Fruit fly (Drosophila melanogaster) whole organism, embryonic: Measurements from ENCODE around the gene Rad9.

Source experiments
- CG10543 ChIP-seq: fragments of 200-800 bp; sonication (Bioruptor generic); optimal IDR thresholded peaks from 3 replicates; lab custom pipeline; 2017; ENCODE audit warnings: missing biosample characterization, mild to moderate bottlenecking, missing genetic modification characterization, moderate library complexity
- CG10979 ChIP-seq: fragments of 200-800 bp; sonication (Bioruptor generic); optimal IDR thresholded peaks from 2 replicates; lab custom pipeline; 2018; ENCODE audit warnings: missing biosample characterization, mild to moderate bottlenecking, missing genetic modification characterization, moderate library complexity
- CG11398 ChIP-seq: fragments of 200-800 bp; sonication (Bioruptor generic); optimal IDR thresholded peaks from 2 replicates; lab custom pipeline; 2016; ENCODE audit warnings: missing biosample characterization, missing genetic modification characterization
- CG12659 ChIP-seq: fragments of 200-800 bp; sonication (Bioruptor generic); optimal IDR thresholded peaks from 3 replicates; lab custom pipeline; 2017; ENCODE audit warnings: mild to moderate bottlenecking, missing biosample characterization, missing genetic modification reagents, missing genetic modification characterization
- CG12942 ChIP-seq: fragments of 200-800 bp; sonication (Bioruptor generic); optimal IDR thresholded peaks from 3 replicates; lab custom pipeline; 2016; ENCODE audit warnings: missing biosample characterization, missing genetic modification characterization
- CG15269 ChIP-seq: fragments of 200-800 bp; sonication (Bioruptor generic); optimal IDR thresholded peaks from 2 replicates; lab custom pipeline; 2018; ENCODE audit warnings: missing biosample characterization, mild to moderate bottlenecking, missing genetic modification characterization, moderate library complexity
- CG1647 ChIP-seq: fragments of 200-800 bp; sonication (Bioruptor generic); optimal IDR thresholded peaks from 3 replicates; lab custom pipeline; 2016; ENCODE audit warnings: missing biosample characterization, missing genetic modification characterization
- CG17328 ChIP-seq: fragments of 200-800 bp; sonication (Bioruptor generic); IDR thresholded peaks from 2 replicates; pipeline ENCODE4 v1.3.6; 2022; ENCODE audit warnings: missing biosample characterization, missing genetic modification characterization
- CG17802 ChIP-seq: fragments of 200-800 bp; sonication (Bioruptor generic); optimal IDR thresholded peaks from 2 replicates; lab custom pipeline; 2018; ENCODE audit warnings: missing biosample characterization, mild to moderate bottlenecking, missing genetic modification characterization, moderate library complexity
- CG2202 ChIP-seq: fragments of 200-800 bp; sonication (Bioruptor generic); optimal IDR thresholded peaks from 2 replicates; lab custom pipeline; 2018; ENCODE audit warnings: missing biosample characterization, mild to moderate bottlenecking, missing genetic modification characterization
- CG6175 ChIP-seq: fragments of 200-800 bp; sonication (Bioruptor generic); IDR thresholded peaks from 3 replicates; pipeline ENCODE4 v1.3.6; 2022; ENCODE audit warnings: missing biosample characterization, missing genetic modification characterization
- CG6791 ChIP-seq: fragments of 200-800 bp; sonication (Bioruptor generic); IDR thresholded peaks from 3 replicates; pipeline ENCODE4 v1.3.6; 2022; ENCODE audit warnings: missing biosample characterization, missing genetic modification characterization; ENCODE audit not compliant: partially characterized antibody
- CG7357 ChIP-seq: fragments of 200-800 bp; sonication (Bioruptor generic); IDR thresholded peaks from 3 replicates; pipeline ENCODE4 v1.3.6; 2022; ENCODE audit warnings: missing biosample characterization, missing genetic modification characterization
- CG9727 ChIP-seq: fragments of 200-800 bp; sonication (Bioruptor generic); optimal IDR thresholded peaks from 3 replicates; lab custom pipeline; 2017; ENCODE audit warnings: missing biosample characterization, mild to moderate bottlenecking, missing genetic modification characterization
- Dad ChIP-seq: fragments of 200-800 bp; sonication (Bioruptor generic); optimal IDR thresholded peaks from 3 replicates; lab custom pipeline; 2016; ENCODE audit warnings: missing biosample characterization, missing genetic modification characterization
- Deaf1 ChIP-seq: fragments of 200-800 bp; optimal IDR thresholded peaks from 3 replicates; lab custom pipeline; 2019; ENCODE audit warnings: missing biosample characterization, mild to moderate bottlenecking, missing genetic modification characterization, moderate library complexity
- Dll ChIP-seq: fragments of 200-800 bp; sonication (Bioruptor generic); IDR thresholded peaks from 4 replicates; pipeline ENCODE4 v1.3.6; 2022; ENCODE audit warnings: missing biosample characterization, missing genetic modification characterization; ENCODE audit not compliant: partially characterized antibody
- Hmr ChIP-seq: fragments of 200-800 bp; sonication (Bioruptor generic); optimal IDR thresholded peaks from 3 replicates; lab custom pipeline; 2017; ENCODE audit warnings: mild to moderate bottlenecking, missing biosample characterization, missing genetic modification reagents, missing genetic modification characterization
- Med ChIP-seq: fragments of 200-800 bp; sonication (Bioruptor generic); peaks from one replicate; lab custom pipeline; 2016; ENCODE audit warnings: missing biosample characterization, missing genetic modification characterization, mild to moderate bottlenecking, inconsistent platforms, moderate library complexity
- Nf-YA ChIP-seq: fragments of 200-800 bp; sonication (Bioruptor generic); IDR thresholded peaks from 2 replicates; pipeline ENCODE4 v1.3.6; 2022; ENCODE audit warnings: missing biosample characterization, missing genetic modification characterization
- Rfx ChIP-seq: fragments of 200-800 bp; sonication (Bioruptor generic); IDR thresholded peaks from 2 replicates; pipeline ENCODE4 v1.3.6; 2022; ENCODE audit warnings: missing biosample characterization, missing genetic modification characterization
- Rx ChIP-seq: fragments of 200-800 bp; sonication (Bioruptor generic); IDR thresholded peaks from 2 replicates; pipeline ENCODE4 v1.3.6; 2022; ENCODE audit warnings: missing biosample characterization, missing genetic modification characterization
- Scr ChIP-seq: fragments of 200-800 bp; sonication (Bioruptor generic); IDR thresholded peaks from 2 replicates; pipeline ENCODE4 v1.3.6; 2022; ENCODE audit warnings: missing biosample characterization, missing genetic modification characterization; ENCODE audit not compliant: partially characterized antibody
- Sin3A ChIP-seq: fragments of >200 bp; optimal IDR thresholded peaks from 2 replicates; lab custom pipeline; 2018
- TFAM ChIP-seq: fragments of 200-800 bp; sonication (Bioruptor generic); optimal IDR thresholded peaks from 2 replicates; lab custom pipeline; 2017; ENCODE audit warnings: missing biosample characterization, missing genetic modification characterization, inconsistent platforms
- ase ChIP-seq: fragments of 200-800 bp; sonication (Bioruptor generic); IDR thresholded peaks from 3 replicates; pipeline ENCODE4 v1.3.6; 2022; ENCODE audit warnings: missing biosample characterization, missing genetic modification characterization
- bsh ChIP-seq, 2 experiments: fragments of 200-800 bp; sonication (Bioruptor generic); optimal IDR thresholded peaks; 2 replicates each; lab custom pipeline; 2017 to 2018; ENCODE audit warnings: mild to moderate bottlenecking in 2 of 2, missing biosample characterization in 2 of 2, missing genetic modification characterization in 2 of 2, moderate library complexity in 1 of 2
- chm ChIP-seq: fragments of 200-800 bp; sonication (Bioruptor generic); IDR thresholded peaks from 2 replicates; pipeline ENCODE4 v1.3.6; 2022; ENCODE audit warnings: missing biosample characterization, missing genetic modification characterization
- danr ChIP-seq: fragments of 200-800 bp; sonication (Bioruptor generic); IDR thresholded peaks from 2 replicates; pipeline ENCODE4 v1.3.6; 2022; ENCODE audit warnings: missing biosample characterization, missing genetic modification characterization
- dpn ChIP-seq, 2 experiments: fragments of 200-800 bp; sonication (Bioruptor generic); optimal IDR thresholded peaks; 3 replicates each; lab custom pipeline; 2016; ENCODE audit warnings: missing biosample characterization in 2 of 2, missing genetic modification characterization in 2 of 2
- gsb ChIP-seq: fragments of 200-800 bp; sonication (Bioruptor generic); IDR thresholded peaks from 2 replicates; pipeline ENCODE4 v1.3.6; 2022; ENCODE audit warnings: missing biosample characterization, missing genetic modification characterization
- gsb-n ChIP-seq: fragments of 200-800 bp; sonication (Bioruptor generic); optimal IDR thresholded peaks from 3 replicates; lab custom pipeline; 2018; ENCODE audit warnings: missing biosample characterization, mild to moderate bottlenecking, missing genetic modification characterization
- her ChIP-seq: fragments of 200-800 bp; sonication (Bioruptor generic); optimal IDR thresholded peaks from 2 replicates; lab custom pipeline; 2016; ENCODE audit warnings: missing biosample characterization, missing genetic modification characterization
- jigr1 ChIP-seq: fragments of 200-800 bp; sonication (Bioruptor generic); IDR thresholded peaks from 3 replicates; pipeline ENCODE4 v1.3.6; 2022; ENCODE audit warnings: missing biosample characterization, missing genetic modification characterization
- kah ChIP-seq: fragments of 200-800 bp; sonication (Bioruptor generic); optimal IDR thresholded peaks from 2 replicates; lab custom pipeline; 2018; ENCODE audit warnings: missing biosample characterization, mild to moderate bottlenecking, missing genetic modification characterization
- kni ChIP-seq: fragments of 200-800 bp; sonication (Bioruptor generic); optimal IDR thresholded peaks from 3 replicates; lab custom pipeline; 2017; ENCODE audit warnings: mild to moderate bottlenecking, missing biosample characterization, missing genetic modification reagents, missing genetic modification characterization
- nerfin-1 ChIP-seq: fragments of 200-800 bp; sonication (Bioruptor generic); optimal IDR thresholded peaks from 3 replicates; lab custom pipeline; 2019; ENCODE audit warnings: missing biosample characterization, mild to moderate bottlenecking, missing genetic modification characterization, moderate library complexity
- nmo ChIP-seq: fragments of 200-800 bp; sonication (Bioruptor generic); optimal IDR thresholded peaks from 2 replicates; lab custom pipeline; 2018; ENCODE audit warnings: missing biosample characterization, mild to moderate bottlenecking, missing genetic modification characterization, moderate library complexity
- pan ChIP-seq, 4 experiments: fragments of >200 bp in 3 of 4; fragments of 200-800 bp in 1 of 4; sonication (Bioruptor generic) in 1 of 4; optimal IDR thresholded peaks in 3 of 4; IDR thresholded peaks in 1 of 4; 2 replicates each; pipeline versions ENCODE4 v1.3.6 to Lab custom; 2017 to 2022; ENCODE audit warnings: missing biosample characterization in 2 of 4, missing genetic modification characterization in 2 of 4, mixed read lengths in 1 of 4
- sens ChIP-seq: fragments of 200-800 bp; sonication (Bioruptor generic); peaks from one replicate; lab custom pipeline; 2016; ENCODE audit warnings: missing biosample characterization, missing genetic modification characterization
- slbo ChIP-seq: fragments of 200-800 bp; sonication (Bioruptor generic); IDR thresholded peaks from 2 replicates; pipeline ENCODE4 v1.3.6; 2022; ENCODE audit warnings: missing biosample characterization, missing genetic modification characterization
- slp2 ChIP-seq: fragments of 200-800 bp; sonication (Bioruptor generic); optimal IDR thresholded peaks from 2 replicates; lab custom pipeline; 2016; ENCODE audit warnings: missing biosample characterization, missing genetic modification characterization
- sna ChIP-seq: fragments of 200-800 bp; sonication (Bioruptor generic); IDR thresholded peaks from 2 replicates; pipeline ENCODE4 v1.3.6; 2022; ENCODE audit warnings: missing biosample characterization, missing genetic modification characterization; ENCODE audit not compliant: partially characterized antibody
- so ChIP-seq: fragments of 200-800 bp; sonication (Bioruptor generic); IDR thresholded peaks from 3 replicates; pipeline ENCODE4 v1.3.6; 2022; ENCODE audit warnings: missing biosample characterization, missing genetic modification characterization
- tll ChIP-seq, 2 experiments: fragments of 200-800 bp in 1 of 2; fragments of >200 bp in 1 of 2; sonication (Bioruptor generic) in 1 of 2; optimal IDR thresholded peaks; 2 replicates each; lab custom pipeline; 2017 to 2019; ENCODE audit warnings: missing biosample characterization in 2 of 2, missing genetic modification characterization in 2 of 2, mild to moderate bottlenecking in 1 of 2, moderate library complexity in 1 of 2
- trem ChIP-seq: fragments of 200-800 bp; optimal IDR thresholded peaks from 3 replicates; lab custom pipeline; 2019; ENCODE audit warnings: missing biosample characterization, mild to moderate bottlenecking, missing genetic modification characterization, moderate library complexity
- wor ChIP-seq: fragments of 200-800 bp; sonication (Bioruptor generic); IDR thresholded peaks from 2 replicates; pipeline ENCODE4 v1.3.6; 2022; ENCODE audit warnings: missing biosample characterization, missing genetic modification characterization

Gene Rad9

dm6 chr3L:18890283-18891175 lies 18.2 kb upstream of the Rad9 start, which contains the start of gene CG3961 (continued):
- TF ChIP-seq CG12659 (peak; percentile 99), chm (GFP tag; lab: Robert Waterston, UW) (peak; percentile 83; the same call in 1 of the 2 replicates), Scr (GFP tag; lab: Robert Waterston, UW) (no peak), danr (GFP tag; lab: Robert Waterston, UW) (peak; percentile 90), CG17802 (peak; percentile 74), CG17328 (peak; percentile 92), nmo (GFP tag; lab: Kevin White, UChicago) (peak; percentile 100), Deaf1 (tag; lab: Kevin White, UChicago) (peak; percentile 86), CG9727 (GFP tag; lab: Kevin White, UChicago) (peak; percentile 100), so (GFP tag; lab: Robert Waterston, UW) (peak; percentile 95), ase (GFP tag; lab: Robert Waterston, UW) (peak; percentile 88), Rfx (peak; percentile 82; the same call in 1 of the 2 replicates), Dad (GFP tag; lab: Kevin White, UChicago) (peak; percentile 86), pan (optimal IDR thresholded peaks at IDR 0.05; lab: Kevin White, UChicago) (no peak), pan (GFP tag; optimal IDR thresholded peaks at IDR 0.05 in 1 of 2, IDR thresholded peaks at IDR 0.05 in 1 of 2) (peak in 1 of 2 experiments; percentile 93), nerfin-1 (tag; lab: Kevin White, UChicago) (peak; percentile 97), slp2 (peak; percentile 84), gsb (GFP tag; lab: Robert Waterston, UW) (peak; percentile 64), gsb-n (peak; percentile 98), jigr1 (GFP tag; lab: Robert Waterston, UW) (peak; percentile 94), slbo (GFP tag; lab: Robert Waterston, UW) (peak; percentile 88), tll (GFP tag; optimal IDR thresholded peaks at IDR 0.05; lab: Kevin White, UChicago) (peak in 1 of 2 experiments; percentile 71), sna (GFP tag; lab: Robert Waterston, UW) (no peak; the same call in 1 of the 2 replicates), CG10979 (tag; lab: Kevin White, UChicago) (peak; percentile 99), dpn (GFP tag; optimal IDR thresholded peaks at IDR 0.05; lab: Kevin White, UChicago) (peak; percentile 88 to 97), Rx (GFP tag; lab: Robert Waterston, UW) (peak; percentile 64), CG7357 (GFP tag; lab: Robert Waterston, UW) (peak; percentile 85), CG2202 (tag; lab: Kevin White, UChicago) (peak; percentile 98), CG11398 (GFP tag; lab: Kevin White, UChicago) (peak; percentile 73), Sin3A (lab: Kevin White, UChicago) (no peak), Hmr (GFP tag; lab: Kevin White, UChicago) (peak; percentile 98), kah (GFP tag; lab: Kevin White, UChicago) (peak; percentile 94), CG15269 (tag; lab: Kevin White, UChicago) (peak; percentile 97), CG6175 (GFP tag; lab: Robert Waterston, UW) (no peak), wor (GFP tag; lab: Robert Waterston, UW) (peak; percentile 95), CG12942 (peak; percentile 97), trem (tag; lab: Kevin White, UChicago) (peak; percentile 96), kni (GFP tag; lab: Kevin White, UChicago) (peak; percentile 86), CG6791 (GFP tag; lab: Robert Waterston, UW) (0 out of 3 replicates have a peak, but pooled peaks have one; percentile 21), Nf-YA (peak; percentile 76), Dll (GFP tag; lab: Robert Waterston, UW) (no peak), Med (peak; percentile 93), TFAM (GFP tag; lab: Kevin White, UChicago) (peak; percentile 88), bsh (GFP tag; optimal IDR thresholded peaks at IDR 0.05; lab: Kevin White, UChicago) (peak; percentile 97 to 98), her (GFP tag; lab: Kevin White, UChicago) (peak; percentile 60), CG10543 (GFP tag; lab: Kevin White, UChicago) (peak; percentile 95), sens (GFP tag; lab: Kevin White, UChicago) (peak; percentile 99), CG1647 (GFP tag; lab: Kevin White, UChicago) (peak; percentile 69)
